Worm (Caenorhabditis elegans) whole organism, L1 larva: Measurements from ENCODE around the gene R05G6.1.
A peak's percentile ranks its signal among the peaks of the same experiment; 100 is the strongest.

Experiments used
- C04F5.9 ChIP-seq: sonication (generic microtip); optimal IDR thresholded peaks from 2 replicates; lab custom pipeline; 2016; ENCODE audit warnings: missing genetic modification characterization, missing compliant biosample characterization
- F16B12.6 ChIP-seq: fragments of 150-350 bp; optimal IDR thresholded peaks from 2 replicates; lab custom pipeline; 2014; ENCODE audit warnings: missing biosample characterization, missing genetic modification characterization
- Y116A8C.19 ChIP-seq: sonication (generic microtip); optimal IDR thresholded peaks from 2 replicates; lab custom pipeline; 2016; ENCODE audit warnings: missing compliant biosample characterization, missing genetic modification characterization, borderline replicate concordance
- aha-1 ChIP-seq: fragments of 150-350 bp; optimal IDR thresholded peaks from 2 replicates; lab custom pipeline; 2014; ENCODE audit warnings: missing biosample characterization, missing genetic modification characterization
- aly-2 ChIP-seq: fragments of 150-350 bp; optimal IDR thresholded peaks from 2 replicates; lab custom pipeline; 2014; ENCODE audit warnings: missing biosample characterization, missing genetic modification characterization
- blmp-1 ChIP-seq: fragments of 150-350 bp; optimal IDR thresholded peaks from 2 replicates; lab custom pipeline; 2014; ENCODE audit warnings: missing biosample characterization, missing genetic modification characterization
- ceh-82 ChIP-seq, 3 experiments: fragments of 150-350 bp in 1 of 3; sonication (generic microtip) in 2 of 3; optimal IDR thresholded peaks; 2 replicates each; lab custom pipeline; 2014 to 2017; ENCODE audit warnings: missing biosample characterization in 3 of 3, missing genetic modification characterization in 3 of 3
- ceh-90 ChIP-seq: sonication (generic microtip); optimal IDR thresholded peaks from 2 replicates; lab custom pipeline; 2016; ENCODE audit warnings: missing genetic modification characterization, missing compliant biosample characterization
- ces-1 ChIP-seq: fragments of 150-350 bp; optimal IDR thresholded peaks from 2 replicates; lab custom pipeline; 2014; ENCODE audit warnings: missing biosample characterization, missing genetic modification reagents, missing genetic modification characterization
- dpl-1 ChIP-seq, 3 experiments: fragments of 150-350 bp in 2 of 3; sonication (generic microtip) in 1 of 3; optimal IDR thresholded peaks; 2 replicates each; lab custom pipeline; 2014 to 2017; ENCODE audit warnings: missing biosample characterization in 3 of 3, missing genetic modification characterization in 3 of 3, missing genetic modification reagents in 3 of 3
- dsc-1 ChIP-seq: sonication (generic microtip); optimal IDR thresholded peaks from 2 replicates; lab custom pipeline; 2016; ENCODE audit warnings: mild to moderate bottlenecking, missing genetic modification characterization, missing compliant biosample characterization
- efl-3 ChIP-seq: fragments of 200-800 bp; sonication (Bioruptor generic); optimal IDR thresholded peaks from 2 replicates; lab custom pipeline; 2018; ENCODE audit warnings: mild to moderate bottlenecking, missing genetic modification characterization, missing compliant biosample characterization
- egl-13 ChIP-seq: sonication (generic microtip); optimal IDR thresholded peaks from 2 replicates; lab custom pipeline; 2016; ENCODE audit warnings: missing genotype, missing genetic modification reagents, missing genetic modification characterization, missing compliant biosample characterization
- egl-27 ChIP-seq, 2 experiments: fragments of 150-350 bp in 1 of 2; sonication (generic microtip); optimal IDR thresholded peaks; 3 replicates each; lab custom pipeline; 2017 to 2018; ENCODE audit warnings: missing biosample characterization in 2 of 2, missing genetic modification characterization in 2 of 2, missing genetic modification reagents in 2 of 2
- elt-2 ChIP-seq: sonication (generic microtip); optimal IDR thresholded peaks from 2 replicates; lab custom pipeline; 2016; ENCODE audit warnings: missing genetic modification characterization, mild to moderate bottlenecking, inconsistent platforms, missing compliant biosample characterization, missing genetic modification reagents
- fkh-10 ChIP-seq: sonication (generic microtip); optimal IDR thresholded peaks from 2 replicates; lab custom pipeline; 2017; ENCODE audit warnings: missing biosample characterization, missing genetic modification reagents, missing genetic modification characterization
- fos-1 ChIP-seq: fragments of 150-350 bp; optimal IDR thresholded peaks from 2 replicates; lab custom pipeline; 2014; ENCODE audit warnings: missing biosample characterization, missing genetic modification characterization
- grh-1 ChIP-seq: fragments of 200-800 bp; sonication (Bioruptor generic); IDR thresholded peaks from 2 replicates; pipeline ENCODE4 v1.3.6; 2022; ENCODE audit warnings: missing genetic modification reagents, missing genetic modification characterization, missing compliant biosample characterization
- hlh-17 ChIP-seq: fragments of 200-800 bp; sonication (Bioruptor generic); optimal IDR thresholded peaks from 2 replicates; lab custom pipeline; 2018; ENCODE audit warnings: missing genetic modification characterization, mild to moderate bottlenecking, missing compliant biosample characterization, moderate library complexity, borderline replicate concordance
- hlh-4 ChIP-seq: sonication (generic microtip); optimal IDR thresholded peaks from 2 replicates; lab custom pipeline; 2016; ENCODE audit warnings: mild to moderate bottlenecking, missing genetic modification characterization, missing compliant biosample characterization
- irx-1 ChIP-seq: sonication (generic microtip); optimal IDR thresholded peaks from 2 replicates; lab custom pipeline; 2016; ENCODE audit warnings: missing genetic modification characterization, missing compliant biosample characterization
- isw-1 ChIP-seq: fragments of 200-800 bp; sonication (Bioruptor generic); IDR thresholded peaks from 2 replicates; pipeline ENCODE4 v1.3.6; 2022; ENCODE audit warnings: missing genetic modification characterization, missing compliant biosample characterization
- lin-13 ChIP-seq: fragments of 150-350 bp; optimal IDR thresholded peaks from 2 replicates; lab custom pipeline; 2014; ENCODE audit warnings: missing biosample characterization, missing genetic modification reagents, missing genetic modification characterization
- lin-15B ChIP-seq: fragments of 150-350 bp; sonication (generic microtip); optimal IDR thresholded peaks from 3 replicates; lab custom pipeline; 2014; ENCODE audit warnings: missing biosample characterization, missing genetic modification characterization
- lin-35 ChIP-seq, 2 experiments: fragments of 150-350 bp; optimal IDR thresholded peaks; 2 replicates each; lab custom pipeline; 2014; ENCODE audit warnings: missing biosample characterization in 2 of 2, missing genetic modification characterization in 2 of 2, missing genetic modification reagents in 2 of 2
- lir-3 ChIP-seq: sonication (generic microtip); optimal IDR thresholded peaks from 2 replicates; lab custom pipeline; 2016; ENCODE audit warnings: mild to moderate bottlenecking, missing genetic modification characterization, moderate library complexity, missing compliant biosample characterization; ENCODE audit not compliant: poor library complexity
- lsy-2 ChIP-seq, 2 experiments: fragments of 150-350 bp; optimal IDR thresholded peaks; 2 replicates each; lab custom pipeline; 2014; ENCODE audit warnings: missing biosample characterization in 2 of 2, missing genetic modification characterization in 2 of 2
- mab-9 ChIP-seq: fragments of 200-800 bp; sonication (Bioruptor generic); IDR thresholded peaks from 2 replicates; pipeline ENCODE4 v1.3.6; 2022; ENCODE audit warnings: missing genetic modification reagents, missing genetic modification characterization, missing compliant biosample characterization
- nhr-11 ChIP-seq: fragments of 150-350 bp; optimal IDR thresholded peaks from 2 replicates; lab custom pipeline; 2014; ENCODE audit warnings: missing biosample characterization, missing genetic modification characterization
- nhr-12 ChIP-seq: sonication (generic microtip); optimal IDR thresholded peaks from 2 replicates; lab custom pipeline; 2017; ENCODE audit warnings: missing biosample characterization, missing genetic modification characterization
- nhr-19 ChIP-seq: fragments of 200-800 bp; sonication (Bioruptor generic); conservative IDR thresholded peaks from 2 replicates; pipeline ENCODE4 v1.3.6; 2022; ENCODE audit warnings: missing genetic modification characterization, missing compliant biosample characterization
- nhr-20 ChIP-seq: sonication (generic microtip); optimal IDR thresholded peaks from 2 replicates; lab custom pipeline; 2016; ENCODE audit warnings: mild to moderate bottlenecking, missing genetic modification characterization, missing compliant biosample characterization
- nhr-28 ChIP-seq: fragments of 150-350 bp; optimal IDR thresholded peaks from 2 replicates; lab custom pipeline; 2014; ENCODE audit warnings: missing biosample characterization, missing genetic modification characterization
- nhr-47 ChIP-seq: sonication (generic microtip); optimal IDR thresholded peaks from 2 replicates; lab custom pipeline; 2016; ENCODE audit warnings: mild to moderate bottlenecking, missing genetic modification characterization, moderate library complexity, missing compliant biosample characterization
- nhr-71 ChIP-seq: sonication (generic microtip); optimal IDR thresholded peaks from 2 replicates; lab custom pipeline; 2016; ENCODE audit warnings: mild to moderate bottlenecking, missing genetic modification characterization, moderate library complexity, missing compliant biosample characterization
- nhr-76 ChIP-seq: sonication (generic microtip); optimal IDR thresholded peaks from 2 replicates; lab custom pipeline; 2017; ENCODE audit warnings: missing biosample characterization, missing genetic modification characterization
- nhr-85 ChIP-seq: sonication (generic microtip); peaks from one replicate; lab custom pipeline; 2016; ENCODE audit warnings: missing genetic modification characterization, inconsistent platforms, missing compliant biosample characterization
- nhr-90 ChIP-seq: sonication (generic microtip); optimal IDR thresholded peaks from 2 replicates; lab custom pipeline; 2016; ENCODE audit warnings: mild to moderate bottlenecking, missing genetic modification characterization, missing compliant biosample characterization; ENCODE audit not compliant: poor library complexity
- pax-3 ChIP-seq: fragments of 200-800 bp; sonication (Bioruptor generic); optimal IDR thresholded peaks from 2 replicates; lab custom pipeline; 2018; ENCODE audit warnings: mild to moderate bottlenecking, missing genetic modification characterization, moderate library complexity, missing compliant biosample characterization
- pqm-1 ChIP-seq: sonication (generic microtip); optimal IDR thresholded peaks from 3 replicates; lab custom pipeline; 2017; ENCODE audit warnings: missing biosample characterization, missing genetic modification characterization
- rnt-1 ChIP-seq: sonication (generic microtip); optimal IDR thresholded peaks from 2 replicates; lab custom pipeline; 2016; ENCODE audit warnings: mild to moderate bottlenecking, missing genetic modification characterization, moderate library complexity, missing compliant biosample characterization
- snu-23 ChIP-seq: sonication (generic microtip); optimal IDR thresholded peaks from 2 replicates; lab custom pipeline; 2016; ENCODE audit warnings: missing genetic modification characterization, missing compliant biosample characterization
- swsn-7 ChIP-seq: sonication (generic microtip); optimal IDR thresholded peaks from 2 replicates; lab custom pipeline; 2016; ENCODE audit warnings: missing genetic modification characterization, missing compliant biosample characterization
- tbx-2 ChIP-seq: sonication (generic microtip); optimal IDR thresholded peaks from 2 replicates; lab custom pipeline; 2016; ENCODE audit warnings: missing genetic modification characterization, missing compliant biosample characterization
- unc-130 ChIP-seq: fragments of 150-350 bp; optimal IDR thresholded peaks from 2 replicates; lab custom pipeline; 2017; ENCODE audit warnings: missing biosample characterization, missing genetic modification characterization, inconsistent platforms
- ztf-11 ChIP-seq, 2 experiments: sonication (generic microtip); optimal IDR thresholded peaks; 2 replicates each; lab custom pipeline; 2016 to 2017; ENCODE audit warnings: missing genetic modification characterization in 2 of 2, missing biosample characterization in 1 of 2, missing compliant biosample characterization in 1 of 2
- ztf-4 ChIP-seq: fragments of 150-350 bp; optimal IDR thresholded peaks from 2 replicates; lab custom pipeline; 2014; ENCODE audit warnings: missing biosample characterization, missing genetic modification characterization

The R05G6.1 gene

DNA sequence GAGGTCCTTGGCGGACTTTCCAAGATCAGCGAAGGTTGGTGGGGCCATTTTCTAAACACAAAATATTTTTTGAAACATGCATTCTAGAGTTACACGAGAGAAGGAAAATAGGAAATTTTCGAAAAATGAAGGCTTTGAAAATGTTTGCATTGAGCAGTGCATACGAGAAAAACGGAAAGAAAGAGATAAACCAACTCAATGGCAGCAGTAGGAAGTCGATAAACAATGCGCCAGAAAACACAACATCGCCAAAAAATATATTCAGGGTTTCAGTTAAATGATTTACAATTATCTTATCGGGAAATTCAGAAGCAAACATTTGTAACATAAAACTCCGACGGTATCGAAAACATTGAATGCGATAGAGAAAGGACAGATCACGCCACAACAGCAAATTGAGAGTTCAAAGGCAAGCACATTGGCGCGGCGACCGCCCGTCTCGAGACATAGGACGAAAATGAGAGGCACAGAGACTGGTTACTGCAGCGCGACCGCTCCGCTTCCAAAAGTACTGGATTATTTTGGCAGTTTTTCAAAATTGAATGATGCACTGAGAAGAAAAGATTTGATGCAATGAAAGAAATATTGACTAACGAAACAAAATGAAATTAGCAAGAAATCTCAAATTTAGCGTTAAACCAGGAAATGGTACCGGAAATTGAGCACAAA is 24.5 kb upstream of the R05G6.1 start, which contains the start of the genes vdac-1 and R05G6.5 (continued):
- TF ChIP-seq grh-1 (GFP tag; lab: Robert Waterston, UW) (peak; percentile 77), fos-1 (tag; lab: Kevin White, UChicago) (peak; percentile 63), rnt-1 (tag; lab: Kevin White, UChicago) (peak; percentile 79), egl-27 (tag; optimal IDR thresholded peaks at IDR 0.05; lab: Kevin White, UChicago) (peak in 1 of 2 experiments; percentile 33), lin-13 (GFP tag; lab: Kevin White, UChicago) (peak; percentile 82), irx-1 (tag; lab: Kevin White, UChicago) (no peak), elt-2 (tag; lab: Kevin White, UChicago) (peak; percentile 73), ceh-90 (tag; lab: Kevin White, UChicago) (no peak), hlh-4 (tag; lab: Kevin White, UChicago) (no peak), lir-3 (tag; lab: Kevin White, UChicago) (peak; percentile 7), swsn-7 (tag; lab: Kevin White, UChicago) (peak; percentile 82), F16B12.6 (no peak), lin-35 (GFP tag; optimal IDR thresholded peaks at IDR 0.05; lab: Kevin White, UChicago) (peak; percentile 94 to 97), nhr-12 (tag; lab: Kevin White, UChicago) (no peak), ces-1 (GFP tag; lab: Kevin White, UChicago) (no peak), ztf-4 (tag; lab: Kevin White, UChicago) (peak; percentile 55), ztf-11 (tag; optimal IDR thresholded peaks at IDR 0.05; lab: Kevin White, UChicago) (no peak), nhr-85 (tag; lab: Kevin White, UChicago) (peak; percentile 83), aly-2 (tag; lab: Kevin White, UChicago) (no peak), ceh-82 (tag; optimal IDR thresholded peaks at IDR 0.05; lab: Kevin White, UChicago) (peak; percentile 42 to 93 (median 70)), nhr-28 (tag; lab: Kevin White, UChicago) (no peak), tbx-2 (tag; lab: Kevin White, UChicago) (peak; percentile 86), snu-23 (peak; percentile 93), hlh-17 (GFP tag; lab: Kevin White, UChicago) (no peak), mab-9 (0 out of 2 replicates have a peak, but pooled peaks have one; percentile 17), aha-1 (tag; lab: Kevin White, UChicago) (no peak), dsc-1 (tag; lab: Kevin White, UChicago) (peak; percentile 57), blmp-1 (tag; lab: Kevin White, UChicago) (peak; percentile 79), unc-130 (tag; lab: Kevin White, UChicago) (peak; percentile 81), pax-3 (tag; lab: Kevin White, UChicago) (peak; percentile 47), Y116A8C.19 (tag; lab: Kevin White, UChicago) (no peak), isw-1 (peak; percentile 71), nhr-11 (tag; lab: Kevin White, UChicago) (peak; percentile 24), lsy-2 (tag; optimal IDR thresholded peaks at IDR 0.05; lab: Kevin White, UChicago) (peak; percentile 77 to 90), nhr-19 (GFP tag; lab: Robert Waterston, UW) (peak; percentile 87), fkh-10 (GFP tag; lab: Kevin White, UChicago) (peak; percentile 28), nhr-90 (peak; percentile 80), nhr-47 (tag; lab: Kevin White, UChicago) (peak; percentile 83), pqm-1 (tag; lab: Kevin White, UChicago) (peak; percentile 67), dpl-1 (GFP tag; optimal IDR thresholded peaks at IDR 0.05; lab: Kevin White, UChicago) (peak; percentile 89 to 92 (median 92)), lin-15B (tag; lab: Kevin White, UChicago) (peak; percentile 72), efl-3 (GFP tag; lab: Kevin White, UChicago) (no peak), nhr-20 (tag; lab: Kevin White, UChicago) (peak; percentile 92), C04F5.9 (tag; lab: Kevin White, UChicago) (no peak), nhr-71 (tag; lab: Kevin White, UChicago) (peak; percentile 95), egl-13 (tag; lab: Kevin White, UChicago) (peak; percentile 17), nhr-76 (tag; lab: Kevin White, UChicago) (no peak)
- TF ChIP-seq, all 84 proteins: peak for 51
